Worm (Caenorhabditis elegans) whole organism, early embryonic: ENCODE measurements around the gene K10D2.5.

Experiments used
- aly-1 ChIP-seq: sonication (generic microtip); optimal IDR thresholded peaks from 2 replicates; lab custom pipeline; 2016; ENCODE audit warnings: missing genetic modification characterization, missing compliant biosample characterization
- ama-1 ChIP-seq: fragments of 150-350 bp; optimal IDR thresholded peaks from 2 replicates; lab custom pipeline; 2014
- ceh-13 ChIP-seq: fragments of 200-800 bp; sonication (Bioruptor generic); optimal IDR thresholded peaks from 2 replicates; lab custom pipeline; 2018; ENCODE audit warnings: mild to moderate bottlenecking, missing genetic modification characterization, missing compliant biosample characterization
- flt-1 ChIP-seq: fragments of 200-800 bp; sonication (Bioruptor generic); IDR thresholded peaks from 2 replicates; pipeline ENCODE4 v1.3.6; 2022; ENCODE audit warnings: missing genetic modification characterization, missing compliant biosample characterization
- hmbx-1 ChIP-seq: sonication (generic microtip); optimal IDR thresholded peaks from 2 replicates; lab custom pipeline; 2016; ENCODE audit warnings: mild to moderate bottlenecking, missing genetic modification characterization, missing compliant biosample characterization
- hnd-1 ChIP-seq: sonication (generic microtip); optimal IDR thresholded peaks from 2 replicates; lab custom pipeline; 2016; ENCODE audit warnings: missing genetic modification characterization, missing compliant biosample characterization
- tbx-11 ChIP-seq: fragments of 200-800 bp; sonication (Bioruptor generic); IDR thresholded peaks from 2 replicates; pipeline ENCODE4 v1.3.6; 2022; ENCODE audit warnings: missing genetic modification characterization, missing compliant biosample characterization
- tra-4 ChIP-seq: sonication (generic microtip); optimal IDR thresholded peaks from 2 replicates; lab custom pipeline; 2017; ENCODE audit warnings: missing genetic modification characterization, missing compliant biosample characterization

- TF ChIP-seq aly-1 (tag; lab: Kevin White, UChicago): no peak
- no peak for TF ChIP-seq flt-1 (GFP tag; lab: Robert Waterston, UW)
- no peak for TF ChIP-seq ama-1 (lab: Kevin White, UChicago)
- no peak for TF ChIP-seq tra-4 (tag; lab: Kevin White, UChicago)
- no peak for TF ChIP-seq hmbx-1
- TF ChIP-seq hnd-1: no peak
- TF ChIP-seq ceh-13 (GFP tag; lab: Kevin White, UChicago): no peak
- TF ChIP-seq tbx-11 (GFP tag; lab: Robert Waterston, UW): no peak
Observed at ce11 chrIII:5214162-5214561, 41.6 kb downstream of the K10D2.5 start.
